Fruit fly (Drosophila melanogaster) whole organism, embryonic: Measurements from ENCODE around the gene CG14362.
A peak's percentile ranks its signal among the peaks of the same experiment; 100 is the strongest.

Source experiments
- Aef1 ChIP-seq: fragments of 200-800 bp; sonication (Bioruptor generic); IDR thresholded peaks from 3 replicates; pipeline ENCODE4 v1.3.6; 2022; ENCODE audit warnings: missing biosample characterization, missing genetic modification characterization
- CG10267 ChIP-seq: fragments of 200-800 bp; sonication (Bioruptor generic); optimal IDR thresholded peaks from 2 replicates; lab custom pipeline; 2018; ENCODE audit warnings: missing biosample characterization, mild to moderate bottlenecking, missing genetic modification characterization, moderate library complexity
- CG10431 ChIP-seq: fragments of 200-800 bp; sonication (Bioruptor generic); optimal IDR thresholded peaks from 3 replicates; lab custom pipeline; 2018; ENCODE audit warnings: missing biosample characterization, mild to moderate bottlenecking, missing genetic modification characterization
- CG10543 ChIP-seq: fragments of 200-800 bp; sonication (Bioruptor generic); optimal IDR thresholded peaks from 3 replicates; lab custom pipeline; 2017; ENCODE audit warnings: missing biosample characterization, mild to moderate bottlenecking, missing genetic modification characterization, moderate library complexity
- CG10654 ChIP-seq: fragments of 200-800 bp; sonication (Bioruptor generic); optimal IDR thresholded peaks from 2 replicates; lab custom pipeline; 2016; ENCODE audit warnings: missing biosample characterization, missing genetic modification characterization
- CG11093 ChIP-seq: fragments of 200-800 bp; sonication (Bioruptor generic); IDR thresholded peaks from 3 replicates; pipeline ENCODE4 v1.3.6; 2022; ENCODE audit warnings: missing biosample characterization, missing genetic modification characterization
- CG11504 ChIP-seq: fragments of 200-800 bp; sonication (Bioruptor generic); optimal IDR thresholded peaks from 3 replicates; lab custom pipeline; 2019; ENCODE audit warnings: missing biosample characterization, mild to moderate bottlenecking, missing genetic modification characterization, moderate library complexity
- CG12104 ChIP-seq: fragments of 200-800 bp; sonication (Bioruptor generic); optimal IDR thresholded peaks from 3 replicates; lab custom pipeline; 2016; ENCODE audit warnings: missing biosample characterization, missing genetic modification characterization
- CG1233 ChIP-seq: fragments of 200-800 bp; sonication (Bioruptor generic); optimal IDR thresholded peaks from 4 replicates; lab custom pipeline; 2018; ENCODE audit warnings: missing biosample characterization, mild to moderate bottlenecking, missing genetic modification characterization
- CG13123 ChIP-seq: fragments of 200-800 bp; sonication (Bioruptor generic); optimal IDR thresholded peaks from 2 replicates; lab custom pipeline; 2016; ENCODE audit warnings: missing biosample characterization, missing genetic modification characterization
- CG13775 ChIP-seq: fragments of 200-800 bp; sonication (Bioruptor generic); optimal IDR thresholded peaks from 3 replicates; lab custom pipeline; 2017; ENCODE audit warnings: missing biosample characterization, mild to moderate bottlenecking, missing genetic modification characterization
- CG14710 ChIP-seq: fragments of 200-800 bp; sonication (Bioruptor generic); optimal IDR thresholded peaks from 3 replicates; lab custom pipeline; 2019; ENCODE audit warnings: missing biosample characterization, mild to moderate bottlenecking, missing genetic modification characterization, moderate library complexity
- CG15011 ChIP-seq: fragments of 200-800 bp; sonication (Bioruptor generic); optimal IDR thresholded peaks from 3 replicates; lab custom pipeline; 2018; ENCODE audit warnings: missing biosample characterization, mild to moderate bottlenecking, missing genetic modification characterization
- CG15601 ChIP-seq: fragments of 200-800 bp; sonication (Bioruptor generic); optimal IDR thresholded peaks from 3 replicates; lab custom pipeline; 2019; ENCODE audit warnings: missing biosample characterization, mild to moderate bottlenecking, missing genetic modification characterization, moderate library complexity
- CG17802 ChIP-seq: fragments of 200-800 bp; sonication (Bioruptor generic); optimal IDR thresholded peaks from 2 replicates; lab custom pipeline; 2018; ENCODE audit warnings: missing biosample characterization, mild to moderate bottlenecking, missing genetic modification characterization, moderate library complexity
- CG17829 ChIP-seq: fragments of 200-800 bp; optimal IDR thresholded peaks from 2 replicates; lab custom pipeline; 2019; ENCODE audit warnings: missing biosample characterization, mild to moderate bottlenecking, missing genetic modification characterization, moderate library complexity
- CG2889 ChIP-seq: fragments of 200-800 bp; sonication (Bioruptor generic); IDR thresholded peaks from 3 replicates; pipeline ENCODE4 v1.3.6; 2022; ENCODE audit warnings: missing biosample characterization, missing genetic modification characterization
- CG3065 ChIP-seq: fragments of 200-800 bp; sonication (Bioruptor generic); optimal IDR thresholded peaks from 2 replicates; lab custom pipeline; 2016; ENCODE audit warnings: missing biosample characterization, missing genetic modification characterization
- CG31441 ChIP-seq: fragments of 200-800 bp; sonication (Bioruptor generic); IDR thresholded peaks from 2 replicates; pipeline ENCODE4 v1.3.6; 2022; ENCODE audit warnings: missing biosample characterization, missing genetic modification characterization
- CG3163 ChIP-seq: fragments of 200-800 bp; sonication (Bioruptor generic); optimal IDR thresholded peaks from 3 replicates; lab custom pipeline; 2016; ENCODE audit warnings: missing biosample characterization, missing genetic modification characterization
- CG32767 ChIP-seq: fragments of 200-800 bp; sonication (Bioruptor generic); IDR thresholded peaks from 2 replicates; pipeline ENCODE4 v1.3.6; 2022; ENCODE audit warnings: missing biosample characterization, missing genetic modification characterization
- CG32772 ChIP-seq: fragments of 200-800 bp; sonication (Bioruptor generic); IDR thresholded peaks from 2 replicates; pipeline ENCODE4 v1.3.6; 2022; ENCODE audit warnings: missing biosample characterization, missing genetic modification characterization
- CG3847 ChIP-seq: fragments of 200-800 bp; sonication (Bioruptor generic); IDR thresholded peaks from 2 replicates; pipeline ENCODE4 v1.3.6; 2022; ENCODE audit warnings: missing biosample characterization, missing genetic modification characterization
- CG4282 ChIP-seq: fragments of 200-800 bp; sonication (Bioruptor generic); optimal IDR thresholded peaks from 2 replicates; lab custom pipeline; 2016; ENCODE audit warnings: missing biosample characterization, missing genetic modification characterization
- CG5245 ChIP-seq: fragments of 200-800 bp; sonication (Bioruptor generic); optimal IDR thresholded peaks from 3 replicates; lab custom pipeline; 2016; ENCODE audit warnings: missing biosample characterization, missing genetic modification characterization
- CG6765 ChIP-seq: fragments of 200-800 bp; sonication (Bioruptor generic); optimal IDR thresholded peaks from 3 replicates; lab custom pipeline; 2017; ENCODE audit warnings: missing biosample characterization, mild to moderate bottlenecking, missing genetic modification characterization
- CG7786 ChIP-seq: fragments of 200-800 bp; sonication (Bioruptor generic); optimal IDR thresholded peaks from 2 replicates; lab custom pipeline; 2016; ENCODE audit warnings: missing biosample characterization, missing genetic modification characterization
- CG7839 ChIP-seq: fragments of 200-800 bp; sonication (Bioruptor generic); optimal IDR thresholded peaks from 3 replicates; lab custom pipeline; 2018; ENCODE audit warnings: missing biosample characterization, mild to moderate bottlenecking, missing genetic modification characterization, moderate library complexity
- CG8281 ChIP-seq: fragments of 200-800 bp; sonication (Bioruptor generic); optimal IDR thresholded peaks from 2 replicates; lab custom pipeline; 2018; ENCODE audit warnings: missing biosample characterization, mild to moderate bottlenecking, missing genetic modification characterization, moderate library complexity
- CG8924 ChIP-seq: fragments of 200-800 bp; optimal IDR thresholded peaks from 3 replicates; lab custom pipeline; 2019; ENCODE audit warnings: missing biosample characterization, mild to moderate bottlenecking, missing genetic modification characterization, moderate library complexity
- CG9215 ChIP-seq: fragments of 200-800 bp; sonication (Bioruptor generic); IDR thresholded peaks from 2 replicates; pipeline ENCODE4 v1.3.6; 2022; ENCODE audit warnings: missing biosample characterization, missing genetic modification characterization
- Ets65A ChIP-seq: fragments of 200-800 bp; sonication (Bioruptor generic); peaks from one replicate; lab custom pipeline; 2016; ENCODE audit warnings: missing biosample characterization, missing genetic modification characterization
- HHEX ChIP-seq: fragments of 200-800 bp; sonication (Bioruptor generic); optimal IDR thresholded peaks from 3 replicates; lab custom pipeline; 2017; ENCODE audit warnings: missing biosample characterization, mild to moderate bottlenecking, missing genetic modification characterization, missing genetic modification reagents
- Lpt ChIP-seq: fragments of >200 bp; optimal IDR thresholded peaks from 2 replicates; lab custom pipeline; 2018; ENCODE audit warnings: missing biosample characterization, missing genetic modification characterization
- NfI ChIP-seq: fragments of 200-800 bp; sonication (Bioruptor generic); optimal IDR thresholded peaks from 3 replicates; lab custom pipeline; 2018; ENCODE audit warnings: missing biosample characterization, mild to moderate bottlenecking, missing genetic modification characterization, moderate library complexity
- ac ChIP-seq: fragments of 200-800 bp; sonication (Bioruptor generic); optimal IDR thresholded peaks from 3 replicates; lab custom pipeline; 2017; ENCODE audit warnings: missing biosample characterization, mild to moderate bottlenecking, missing genetic modification characterization
- bowl ChIP-seq: fragments of 200-800 bp; sonication (Bioruptor generic); IDR thresholded peaks from 2 replicates; pipeline ENCODE4 v1.3.6; 2022; ENCODE audit warnings: missing biosample characterization, missing genetic modification characterization
- bsh ChIP-seq, 2 experiments: fragments of 200-800 bp; sonication (Bioruptor generic); optimal IDR thresholded peaks; 2 replicates each; lab custom pipeline; 2017 to 2018; ENCODE audit warnings: mild to moderate bottlenecking in 2 of 2, missing biosample characterization in 2 of 2, missing genetic modification characterization in 2 of 2, moderate library complexity in 1 of 2
- cwo ChIP-seq: fragments of 200-800 bp; sonication (Bioruptor generic); optimal IDR thresholded peaks from 3 replicates; lab custom pipeline; 2017; ENCODE audit warnings: missing biosample characterization, missing genetic modification characterization, mild to moderate bottlenecking, moderate library complexity, missing genetic modification reagents
- gt ChIP-seq: fragments of 200-800 bp; sonication (Bioruptor generic); IDR thresholded peaks from 2 replicates; pipeline ENCODE4 v1.3.6; 2022; ENCODE audit warnings: missing biosample characterization, missing genetic modification characterization
- ken ChIP-seq: fragments of 200-800 bp; sonication (Bioruptor generic); IDR thresholded peaks from 3 replicates; pipeline ENCODE4 v1.3.6; 2022; ENCODE audit warnings: missing biosample characterization, missing genetic modification characterization
- lmd ChIP-seq: fragments of 200-800 bp; sonication (Bioruptor generic); IDR thresholded peaks from 2 replicates; pipeline ENCODE4 v1.3.6; 2022; ENCODE audit warnings: missing biosample characterization, missing genetic modification characterization
- oc ChIP-seq: fragments of 200-800 bp; sonication (Bioruptor generic); optimal IDR thresholded peaks from 2 replicates; lab custom pipeline; 2018; ENCODE audit warnings: missing biosample characterization, mild to moderate bottlenecking, missing genetic modification characterization, moderate library complexity
- odd ChIP-seq: fragments of 200-800 bp; sonication (Bioruptor generic); optimal IDR thresholded peaks from 2 replicates; lab custom pipeline; 2017; ENCODE audit warnings: missing biosample characterization, mild to moderate bottlenecking, missing genetic modification characterization
- ttk ChIP-seq: fragments of 200-800 bp; sonication (Bioruptor generic); IDR thresholded peaks from 2 replicates; pipeline ENCODE4 v2.1.2; 2022; ENCODE audit warnings: missing biosample characterization, missing genetic modification characterization
- vfl ChIP-seq: fragments of 200-800 bp; sonication (Bioruptor generic); optimal IDR thresholded peaks from 2 replicates; lab custom pipeline; 2016; ENCODE audit warnings: missing biosample characterization, missing genetic modification characterization
- wek ChIP-seq: fragments of 200-800 bp; sonication (Bioruptor generic); optimal IDR thresholded peaks from 3 replicates; lab custom pipeline; 2018; ENCODE audit warnings: missing biosample characterization, mild to moderate bottlenecking, missing genetic modification characterization, moderate library complexity
- wor ChIP-seq: fragments of 200-800 bp; sonication (Bioruptor generic); IDR thresholded peaks from 2 replicates; pipeline ENCODE4 v1.3.6; 2022; ENCODE audit warnings: missing biosample characterization, missing genetic modification characterization

The CG14362 gene

DNA sequence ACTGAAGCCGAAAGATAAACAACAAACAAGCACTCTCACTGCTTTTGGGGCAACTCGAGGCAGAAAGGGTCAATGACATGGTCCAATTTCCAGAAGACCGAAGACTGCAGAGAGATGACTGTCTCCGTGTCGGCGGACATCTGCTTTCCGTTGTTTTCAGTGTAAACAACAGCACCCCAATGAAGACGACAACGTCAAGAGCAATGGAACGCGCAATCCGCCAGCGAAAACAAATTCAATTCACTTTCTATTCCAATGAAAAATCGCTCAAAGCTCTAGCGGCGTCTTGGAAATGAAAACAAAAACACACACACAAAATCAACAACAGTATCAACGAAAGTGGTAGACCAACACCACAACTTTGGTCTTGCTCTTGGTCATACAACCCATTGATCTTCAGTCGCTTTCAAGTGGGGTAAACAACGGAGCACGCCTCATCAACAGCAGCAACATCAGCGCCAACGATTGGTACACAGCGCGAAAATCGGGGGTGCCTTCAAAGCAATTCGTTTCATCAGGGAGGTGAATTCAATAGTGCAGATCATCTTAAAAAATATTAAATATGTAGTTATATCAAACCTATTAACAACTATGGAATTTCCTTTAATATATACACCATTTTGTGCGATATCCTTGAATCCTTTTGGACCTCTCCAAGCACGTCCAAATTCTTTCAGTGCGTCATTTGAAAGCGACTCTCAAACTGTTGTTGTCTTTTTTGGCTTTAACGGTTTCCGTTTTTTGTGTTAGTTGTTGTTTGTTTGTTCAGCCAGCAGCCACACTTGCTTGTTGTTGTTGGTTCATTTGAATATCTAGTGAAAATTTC, 37.6 kb downstream of the CG14362 start (continued):
- TF ChIP-seq CG11504 (tag; lab: Kevin White, UChicago) (peak; percentile 82), CG4282 (no peak), vfl (no peak), Aef1 (GFP tag; lab: Robert Waterston, UW) (0 out of 3 replicates have a peak, but pooled peaks have one; percentile 16), CG8281 (tag; lab: Kevin White, UChicago) (peak; percentile 23), CG11093 (GFP tag; lab: Robert Waterston, UW) (peak; percentile 61; the same call in 2 of the 3 replicates), CG12104 (GFP tag; lab: Kevin White, UChicago) (no peak), CG10431 (GFP tag; lab: Kevin White, UChicago) (peak; percentile 38), CG5245 (GFP tag; lab: Kevin White, UChicago) (peak; percentile 35), CG14710 (tag; lab: Kevin White, UChicago) (peak; percentile 54), CG3065 (no peak), lmd (peak; percentile 69), oc (tag; lab: Kevin White, UChicago) (peak; percentile 79), CG3847 (peak; percentile 36), CG31441 (peak; percentile 72), Ets65A (GFP tag; lab: Kevin White, UChicago) (peak; percentile 16), CG10654 (peak; percentile 54), CG15011 (GFP tag; lab: Kevin White, UChicago) (peak; percentile 14), CG15601 (tag; lab: Kevin White, UChicago) (peak; percentile 66), CG17802 (tag; lab: Kevin White, UChicago) (peak; percentile 16), CG9215 (GFP tag; lab: Robert Waterston, UW) (peak; percentile 28; the same call in 1 of the 2 replicates), ken (GFP tag; lab: Robert Waterston, UW) (peak; percentile 62; the same call in 2 of the 3 replicates), CG6765 (GFP tag; lab: Kevin White, UChicago) (no peak), CG3163 (GFP tag; lab: Kevin White, UChicago) (no peak), CG2889 (GFP tag; lab: Robert Waterston, UW) (no peak), CG8924 (tag; lab: Kevin White, UChicago) (peak; percentile 75), HHEX (GFP tag; lab: Kevin White, UChicago) (peak; percentile 11), bsh (GFP tag; optimal IDR thresholded peaks at IDR 0.05; lab: Kevin White, UChicago) (peak in 1 of 2 experiments; percentile 78), CG32772 (GFP tag; lab: Robert Waterston, UW) (peak; percentile 59), wek (peak; percentile 8), CG13123 (GFP tag; lab: Kevin White, UChicago) (no peak), CG7839 (tag; lab: Kevin White, UChicago) (peak; percentile 82), CG17829 (tag; lab: Kevin White, UChicago) (peak; percentile 57), ttk (GFP tag; lab: Robert Waterston, UW) (peak; percentile 64), wor (GFP tag; lab: Robert Waterston, UW) (peak; percentile 81), bowl (GFP tag; lab: Robert Waterston, UW) (no peak), CG32767 (GFP tag; lab: Robert Waterston, UW) (peak; percentile 62), CG1233 (GFP tag; lab: Kevin White, UChicago) (peak; percentile 4), CG7786 (GFP tag; lab: Kevin White, UChicago) (no peak), ac (no peak), CG10267 (tag; lab: Kevin White, UChicago) (peak; percentile 61), odd (GFP tag; lab: Kevin White, UChicago) (peak; percentile 42), CG10543 (GFP tag; lab: Kevin White, UChicago) (peak; percentile 46), NfI (GFP tag; lab: Kevin White, UChicago) (peak; percentile 50), Lpt (GFP tag; lab: Kevin White, UChicago) (no peak), gt (GFP tag; lab: Robert Waterston, UW) (peak; percentile 56; the same call in 1 of the 2 replicates), CG13775 (GFP tag; lab: Kevin White, UChicago) (peak; percentile 24), cwo (GFP tag; lab: Kevin White, UChicago) (peak; percentile 22)
